Worm (Caenorhabditis elegans) whole organism, L1 larva: ENCODE results near the gene paml-1.

Experiments
- C04F5.9 ChIP-seq: sonication (generic microtip); optimal IDR thresholded peaks from 2 replicates; lab custom pipeline; 2016; ENCODE audit warnings: missing genetic modification characterization, missing compliant biosample characterization
- C16A3.4 ChIP-seq: fragments of 150-350 bp; optimal IDR thresholded peaks from 2 replicates; lab custom pipeline; 2014; ENCODE audit warnings: missing biosample characterization, missing genetic modification characterization
- C34B4.2 ChIP-seq: sonication (generic microtip); optimal IDR thresholded peaks from 2 replicates; lab custom pipeline; 2017; ENCODE audit warnings: mild to moderate bottlenecking, missing genetic modification characterization, missing compliant biosample characterization
- F16B12.6 ChIP-seq: fragments of 150-350 bp; optimal IDR thresholded peaks from 2 replicates; lab custom pipeline; 2014; ENCODE audit warnings: missing biosample characterization, missing genetic modification characterization
- alr-1 ChIP-seq: fragments of 200-800 bp; sonication (Bioruptor generic); optimal IDR thresholded peaks from 2 replicates; lab custom pipeline; 2018; ENCODE audit warnings: borderline replicate concordance, mild to moderate bottlenecking, missing genetic modification characterization, missing compliant biosample characterization
- aly-2 ChIP-seq: fragments of 150-350 bp; optimal IDR thresholded peaks from 2 replicates; lab custom pipeline; 2014; ENCODE audit warnings: missing biosample characterization, missing genetic modification characterization
- ceh-8 ChIP-seq: fragments of 200-800 bp; sonication (Bioruptor generic); optimal IDR thresholded peaks from 2 replicates; lab custom pipeline; 2018; ENCODE audit warnings: mild to moderate bottlenecking, missing genetic modification characterization, moderate library complexity, missing compliant biosample characterization
- ceh-82 ChIP-seq, 3 experiments: fragments of 150-350 bp in 1 of 3; sonication (generic microtip) in 2 of 3; optimal IDR thresholded peaks; 2 replicates each; lab custom pipeline; 2014 to 2017; ENCODE audit warnings: missing biosample characterization in 3 of 3, missing genetic modification characterization in 3 of 3
- ceh-88 ChIP-seq: fragments of 200-800 bp; sonication (Bioruptor generic); IDR thresholded peaks from 2 replicates; pipeline ENCODE4 v1.3.6; 2022; ENCODE audit warnings: missing genetic modification characterization, missing compliant biosample characterization
- ceh-90 ChIP-seq: sonication (generic microtip); optimal IDR thresholded peaks from 2 replicates; lab custom pipeline; 2016; ENCODE audit warnings: missing genetic modification characterization, missing compliant biosample characterization
- dpl-1 ChIP-seq, 3 experiments: fragments of 150-350 bp in 2 of 3; sonication (generic microtip) in 1 of 3; optimal IDR thresholded peaks; 2 replicates each; lab custom pipeline; 2014 to 2017; ENCODE audit warnings: missing biosample characterization in 3 of 3, missing genetic modification characterization in 3 of 3, missing genetic modification reagents in 3 of 3
- egl-27 ChIP-seq, 2 experiments: fragments of 150-350 bp in 1 of 2; sonication (generic microtip); optimal IDR thresholded peaks; 3 replicates each; lab custom pipeline; 2017 to 2018; ENCODE audit warnings: missing biosample characterization in 2 of 2, missing genetic modification characterization in 2 of 2, missing genetic modification reagents in 2 of 2
- ets-5 ChIP-seq: fragments of 200-800 bp; sonication (Bioruptor generic); IDR thresholded peaks from 2 replicates; pipeline ENCODE4 v1.3.6; 2022; ENCODE audit warnings: missing genetic modification characterization, missing compliant biosample characterization
- fkh-4 ChIP-seq: sonication (generic microtip); optimal IDR thresholded peaks from 2 replicates; lab custom pipeline; 2016; ENCODE audit warnings: missing compliant biosample characterization, missing genetic modification characterization, borderline replicate concordance
- fkh-8 ChIP-seq: sonication (generic microtip); optimal IDR thresholded peaks from 2 replicates; lab custom pipeline; 2016; ENCODE audit warnings: mild to moderate bottlenecking, missing genetic modification characterization, missing compliant biosample characterization
- grh-1 ChIP-seq: fragments of 200-800 bp; sonication (Bioruptor generic); IDR thresholded peaks from 2 replicates; pipeline ENCODE4 v1.3.6; 2022; ENCODE audit warnings: missing genetic modification reagents, missing genetic modification characterization, missing compliant biosample characterization
- hlh-17 ChIP-seq: fragments of 200-800 bp; sonication (Bioruptor generic); optimal IDR thresholded peaks from 2 replicates; lab custom pipeline; 2018; ENCODE audit warnings: missing genetic modification characterization, mild to moderate bottlenecking, missing compliant biosample characterization, moderate library complexity, borderline replicate concordance
- hpl-2 ChIP-seq: fragments of 150-350 bp; optimal IDR thresholded peaks from 2 replicates; lab custom pipeline; 2014; ENCODE audit warnings: missing biosample characterization, missing genetic modification reagents, missing genetic modification characterization
- isw-1 ChIP-seq: fragments of 200-800 bp; sonication (Bioruptor generic); IDR thresholded peaks from 2 replicates; pipeline ENCODE4 v1.3.6; 2022; ENCODE audit warnings: missing genetic modification characterization, missing compliant biosample characterization
- lin-13 ChIP-seq: fragments of 150-350 bp; optimal IDR thresholded peaks from 2 replicates; lab custom pipeline; 2014; ENCODE audit warnings: missing biosample characterization, missing genetic modification reagents, missing genetic modification characterization
- lin-14 ChIP-seq: fragments of 200-800 bp; sonication (Bioruptor generic); optimal IDR thresholded peaks from 2 replicates; lab custom pipeline; 2018; ENCODE audit warnings: mild to moderate bottlenecking, missing genetic modification characterization, moderate library complexity, missing compliant biosample characterization
- lin-35 ChIP-seq, 2 experiments: fragments of 150-350 bp; optimal IDR thresholded peaks; 2 replicates each; lab custom pipeline; 2014; ENCODE audit warnings: missing biosample characterization in 2 of 2, missing genetic modification characterization in 2 of 2, missing genetic modification reagents in 2 of 2
- lin-39 ChIP-seq: fragments of 150-350 bp; optimal IDR thresholded peaks from 2 replicates; lab custom pipeline; 2014; ENCODE audit warnings: missing biosample characterization, missing genetic modification reagents, missing genetic modification characterization
- lir-3 ChIP-seq: sonication (generic microtip); optimal IDR thresholded peaks from 2 replicates; lab custom pipeline; 2016; ENCODE audit warnings: mild to moderate bottlenecking, missing genetic modification characterization, moderate library complexity, missing compliant biosample characterization; ENCODE audit not compliant: poor library complexity
- lsy-2 ChIP-seq, 2 experiments: fragments of 150-350 bp; optimal IDR thresholded peaks; 2 replicates each; lab custom pipeline; 2014; ENCODE audit warnings: missing biosample characterization in 2 of 2, missing genetic modification characterization in 2 of 2
- mdl-1 ChIP-seq, 2 experiments: fragments of 150-350 bp; optimal IDR thresholded peaks; 2 replicates each; lab custom pipeline; 2014 to 2017; ENCODE audit warnings: missing biosample characterization in 2 of 2, missing genetic modification characterization in 2 of 2, inconsistent platforms in 1 of 2
- mef-2 ChIP-seq: fragments of 150-350 bp; optimal IDR thresholded peaks from 2 replicates; lab custom pipeline; 2014; ENCODE audit warnings: missing biosample characterization, missing genetic modification characterization
- nhr-19 ChIP-seq: fragments of 200-800 bp; sonication (Bioruptor generic); conservative IDR thresholded peaks from 2 replicates; pipeline ENCODE4 v1.3.6; 2022; ENCODE audit warnings: missing genetic modification characterization, missing compliant biosample characterization
- nhr-20 ChIP-seq: sonication (generic microtip); optimal IDR thresholded peaks from 2 replicates; lab custom pipeline; 2016; ENCODE audit warnings: mild to moderate bottlenecking, missing genetic modification characterization, missing compliant biosample characterization
- nhr-47 ChIP-seq: sonication (generic microtip); optimal IDR thresholded peaks from 2 replicates; lab custom pipeline; 2016; ENCODE audit warnings: mild to moderate bottlenecking, missing genetic modification characterization, moderate library complexity, missing compliant biosample characterization
- nhr-71 ChIP-seq: sonication (generic microtip); optimal IDR thresholded peaks from 2 replicates; lab custom pipeline; 2016; ENCODE audit warnings: mild to moderate bottlenecking, missing genetic modification characterization, moderate library complexity, missing compliant biosample characterization
- nhr-76 ChIP-seq: sonication (generic microtip); optimal IDR thresholded peaks from 2 replicates; lab custom pipeline; 2017; ENCODE audit warnings: missing biosample characterization, missing genetic modification characterization
- nhr-77 ChIP-seq: fragments of 150-350 bp; optimal IDR thresholded peaks from 2 replicates; lab custom pipeline; 2014; ENCODE audit warnings: missing biosample characterization, missing genetic modification characterization
- nhr-84 ChIP-seq: sonication (generic microtip); optimal IDR thresholded peaks from 2 replicates; lab custom pipeline; 2017; ENCODE audit warnings: missing biosample characterization, missing genetic modification characterization
- nhr-85 ChIP-seq: sonication (generic microtip); peaks from one replicate; lab custom pipeline; 2016; ENCODE audit warnings: missing genetic modification characterization, inconsistent platforms, missing compliant biosample characterization
- nhr-90 ChIP-seq: sonication (generic microtip); optimal IDR thresholded peaks from 2 replicates; lab custom pipeline; 2016; ENCODE audit warnings: mild to moderate bottlenecking, missing genetic modification characterization, missing compliant biosample characterization; ENCODE audit not compliant: poor library complexity
- pax-3 ChIP-seq: fragments of 200-800 bp; sonication (Bioruptor generic); optimal IDR thresholded peaks from 2 replicates; lab custom pipeline; 2018; ENCODE audit warnings: mild to moderate bottlenecking, missing genetic modification characterization, moderate library complexity, missing compliant biosample characterization
- pqm-1 ChIP-seq: sonication (generic microtip); optimal IDR thresholded peaks from 3 replicates; lab custom pipeline; 2017; ENCODE audit warnings: missing biosample characterization, missing genetic modification characterization
- rnt-1 ChIP-seq: sonication (generic microtip); optimal IDR thresholded peaks from 2 replicates; lab custom pipeline; 2016; ENCODE audit warnings: mild to moderate bottlenecking, missing genetic modification characterization, moderate library complexity, missing compliant biosample characterization
- skn-1 ChIP-seq: fragments of 150-350 bp; optimal IDR thresholded peaks from 2 replicates; lab custom pipeline; 2014; ENCODE audit warnings: missing biosample characterization, missing genetic modification characterization
- snu-23 ChIP-seq: sonication (generic microtip); optimal IDR thresholded peaks from 2 replicates; lab custom pipeline; 2016; ENCODE audit warnings: missing genetic modification characterization, missing compliant biosample characterization
- sptf-1 ChIP-seq: fragments of 150-350 bp; optimal IDR thresholded peaks from 2 replicates; lab custom pipeline; 2014; ENCODE audit warnings: missing biosample characterization, missing genetic modification characterization
- tbx-2 ChIP-seq: sonication (generic microtip); optimal IDR thresholded peaks from 2 replicates; lab custom pipeline; 2016; ENCODE audit warnings: missing genetic modification characterization, missing compliant biosample characterization
- tlp-1 ChIP-seq: fragments of 150-350 bp; optimal IDR thresholded peaks from 2 replicates; lab custom pipeline; 2014; ENCODE audit warnings: missing biosample characterization, missing genetic modification characterization
- zip-4 ChIP-seq: fragments of 200-800 bp; sonication (Bioruptor generic); optimal IDR thresholded peaks from 2 replicates; lab custom pipeline; 2018; ENCODE audit warnings: mild to moderate bottlenecking, missing genetic modification characterization, moderate library complexity, missing compliant biosample characterization
- ztf-4 ChIP-seq: fragments of 150-350 bp; optimal IDR thresholded peaks from 2 replicates; lab custom pipeline; 2014; ENCODE audit warnings: missing biosample characterization, missing genetic modification characterization

paml-1 gene

ce11 chrIII:10241332-10241829 lies 7.5 kb upstream of the paml-1 start (continued):
- TF ChIP-seq nhr-20 (tag; lab: Kevin White, UChicago) (no peak), snu-23 (GFP tag; lab: Kevin White, UChicago) (no peak), ceh-82 (tag; optimal IDR thresholded peaks at IDR 0.05; lab: Kevin White, UChicago) (no peak), nhr-85 (tag; lab: Kevin White, UChicago) (peak; percentile 86), lsy-2 (tag; optimal IDR thresholded peaks at IDR 0.05; lab: Kevin White, UChicago) (no peak), nhr-71 (tag; lab: Kevin White, UChicago) (peak; percentile 24), alr-1 (tag; lab: Kevin White, UChicago) (no peak), aly-2 (no peak), F16B12.6 (tag; lab: Kevin White, UChicago) (no peak), nhr-76 (tag; lab: Kevin White, UChicago) (no peak), ceh-8 (peak; percentile 95), mef-2 (tag; lab: Kevin White, UChicago) (no peak), lin-14 (GFP tag; lab: Kevin White, UChicago) (peak; percentile 42), lin-13 (GFP tag; lab: Kevin White, UChicago) (no peak), ztf-4 (tag; lab: Kevin White, UChicago) (no peak), hlh-17 (no peak)
- TF ChIP-seq, all 84 proteins: peak for 8

DNA sequence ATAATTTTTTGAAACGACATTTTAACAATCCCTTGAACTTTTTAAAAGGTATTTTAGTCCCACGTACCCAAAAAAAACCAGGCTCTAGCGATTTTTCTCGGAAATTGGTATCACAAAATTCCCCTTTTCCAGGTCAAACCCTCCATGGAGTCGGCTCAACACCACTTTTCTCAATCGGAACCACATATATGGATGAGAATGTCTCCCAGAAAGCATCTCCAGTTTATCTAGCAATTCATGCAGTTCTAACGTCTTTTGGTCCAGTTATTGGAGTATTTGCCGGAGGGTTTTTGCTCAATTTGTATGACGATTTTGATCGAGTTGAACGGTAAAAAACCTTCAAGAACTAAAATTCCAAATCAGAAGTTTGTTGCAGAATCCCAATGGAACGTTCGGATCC lies 6.2 kb upstream of the paml-1 start:
- TF ChIP-seq C16A3.4 (tag; lab: Kevin White, UChicago) (no peak), nhr-76 (tag; lab: Kevin White, UChicago) (no peak), grh-1 (GFP tag; lab: Robert Waterston, UW) (no peak), nhr-47 (tag; lab: Kevin White, UChicago) (no peak), pax-3 (tag; lab: Kevin White, UChicago) (no peak), nhr-77 (tag; lab: Kevin White, UChicago) (no peak), aly-2 (no peak), mdl-1 (tag; optimal IDR thresholded peaks at IDR 0.05; lab: Kevin White, UChicago) (no peak)

DNA sequence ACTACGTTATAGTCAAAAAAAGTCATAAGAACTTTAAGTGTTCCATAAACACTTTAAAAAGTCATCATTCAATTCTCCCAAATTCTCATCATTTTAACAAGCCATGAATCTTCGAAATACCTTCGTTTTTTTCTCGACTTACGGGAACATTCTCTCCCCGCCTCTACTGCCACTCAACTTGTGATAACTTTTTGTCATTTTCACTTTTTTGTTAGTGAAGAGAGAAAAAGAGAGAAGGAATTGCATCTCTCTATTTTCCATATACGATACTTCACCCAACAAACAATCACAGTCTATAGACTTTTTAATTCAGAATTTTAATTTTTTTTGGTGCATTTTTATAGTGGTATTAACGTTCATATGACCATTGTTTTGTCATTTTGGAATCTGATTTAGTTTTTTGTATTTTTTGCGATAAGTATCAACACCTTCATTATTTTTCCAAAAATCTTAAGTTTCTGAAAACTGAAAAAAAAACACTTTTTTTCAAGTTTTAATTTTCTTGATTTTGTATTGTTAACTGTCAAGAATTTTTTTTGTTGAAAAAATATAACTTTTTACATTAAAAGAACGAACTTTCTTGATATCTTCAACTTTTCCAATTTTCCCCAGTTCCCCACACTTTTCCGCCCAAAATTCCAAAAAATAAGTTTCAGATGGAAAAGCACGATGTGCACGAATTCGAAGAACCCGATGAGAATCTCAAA lies 4.7 kb upstream of the paml-1 start, which contains the start of gene Y70G10A.3:
Gene Y70G10A.3, plus strand, starts transcription at position 657 of the 707 bp plus-strand sequence.
- TF ChIP-seq ceh-90 (no peak), nhr-90 (no peak), nhr-76 (tag; lab: Kevin White, UChicago) (no peak), zip-4 (GFP tag; lab: Kevin White, UChicago) (no peak), fkh-4 (tag; lab: Kevin White, UChicago) (no peak), isw-1 (GFP tag; lab: Robert Waterston, UW) (no peak), C04F5.9 (tag; lab: Kevin White, UChicago) (no peak), fkh-8 (tag; lab: Kevin White, UChicago) (no peak), ztf-4 (tag; lab: Kevin White, UChicago) (no peak), ceh-82 (tag; optimal IDR thresholded peaks at IDR 0.05; lab: Kevin White, UChicago) (no peak), snu-23 (GFP tag; lab: Kevin White, UChicago) (peak; percentile 26), dpl-1 (GFP tag; optimal IDR thresholded peaks at IDR 0.05; lab: Kevin White, UChicago) (no peak), lin-39 (tag; lab: Kevin White, UChicago) (no peak), egl-27 (tag; optimal IDR thresholded peaks at IDR 0.05; lab: Kevin White, UChicago) (no peak), mdl-1 (tag; optimal IDR thresholded peaks at IDR 0.05; lab: Kevin White, UChicago) (no peak), nhr-71 (tag; lab: Kevin White, UChicago) (peak; percentile 10), C34B4.2 (tag; lab: Kevin White, UChicago) (no peak), ets-5 (no peak), sptf-1 (tag; lab: Kevin White, UChicago) (no peak), lin-35 (GFP tag; optimal IDR thresholded peaks at IDR 0.05; lab: Kevin White, UChicago) (peak in 1 of 2 experiments; percentile 5), pqm-1 (no peak), ceh-88 (GFP tag; lab: Robert Waterston, UW) (no peak), nhr-19 (GFP tag; lab: Robert Waterston, UW) (no peak), rnt-1 (tag; lab: Kevin White, UChicago) (no peak), hpl-2 (no peak), nhr-20 (tag; lab: Kevin White, UChicago) (peak; percentile 9), grh-1 (GFP tag; lab: Robert Waterston, UW) (no peak), skn-1 (tag; lab: Kevin White, UChicago) (no peak), nhr-84 (no peak), tlp-1 (tag; lab: Kevin White, UChicago) (no peak), nhr-85 (tag; lab: Kevin White, UChicago) (peak; percentile 71), tbx-2 (no peak), lir-3 (tag; lab: Kevin White, UChicago) (no peak), lin-14 (GFP tag; lab: Kevin White, UChicago) (peak; percentile 16)
